Fruit fly (Drosophila melanogaster) whole organism, adult: ENCODE measurements around the gene CG42395.

Experiments
- CG11617 ChIP-seq: fragments of 200-800 bp; sonication (Bioruptor generic); optimal IDR thresholded peaks from 2 replicates; lab custom pipeline; 2017; ENCODE audit warnings: mild to moderate bottlenecking, missing biosample characterization, missing genetic modification reagents, missing genetic modification characterization
- CG14711 ChIP-seq: fragments of 200-800 bp; sonication (Bioruptor generic); optimal IDR thresholded peaks from 2 replicates; lab custom pipeline; 2018; ENCODE audit warnings: missing biosample characterization, mild to moderate bottlenecking, missing genetic modification characterization, moderate library complexity
- CG33017 ChIP-seq: fragments of 200-800 bp; sonication (Bioruptor generic); optimal IDR thresholded peaks from 2 replicates; lab custom pipeline; 2018; ENCODE audit warnings: missing biosample characterization, mild to moderate bottlenecking, missing genetic modification characterization, moderate library complexity
- CG7045 ChIP-seq: fragments of 200-800 bp; sonication (Bioruptor generic); optimal IDR thresholded peaks from 2 replicates; lab custom pipeline; 2017; ENCODE audit warnings: missing biosample characterization, mild to moderate bottlenecking, missing genetic modification characterization
- CG7101 ChIP-seq: fragments of 200-800 bp; sonication (Bioruptor generic); optimal IDR thresholded peaks from 2 replicates; lab custom pipeline; 2018; ENCODE audit warnings: missing biosample characterization, mild to moderate bottlenecking, missing genetic modification characterization, moderate library complexity
- Hr96 ChIP-seq: fragments of 200-800 bp; sonication (Bioruptor generic); optimal IDR thresholded peaks from 2 replicates; lab custom pipeline; 2016; ENCODE audit warnings: missing biosample characterization, missing genetic modification characterization
- Mnt ChIP-seq: fragments of 200-800 bp; sonication (Bioruptor generic); optimal IDR thresholded peaks from 2 replicates; lab custom pipeline; 2016; ENCODE audit warnings: missing biosample characterization, mild to moderate bottlenecking, missing genetic modification characterization
- cnc ChIP-seq, 2 experiments: fragments of >200 bp; optimal IDR thresholded peaks; 2 replicates each; lab custom pipeline; 2017
- kay ChIP-seq: fragments of 200-800 bp; sonication (Bioruptor generic); peaks from one replicate; lab custom pipeline; 2016; ENCODE audit warnings: missing biosample characterization, missing genetic modification characterization, borderline replicate concordance
- pad ChIP-seq: fragments of 200-800 bp; sonication (Bioruptor generic); optimal IDR thresholded peaks from 3 replicates; lab custom pipeline; 2017; ENCODE audit warnings: missing biosample characterization, missing genetic modification characterization, mild to moderate bottlenecking, moderate library complexity, missing genetic modification reagents
- tj ChIP-seq: fragments of 200-800 bp; sonication (Bioruptor generic); optimal IDR thresholded peaks from 3 replicates; lab custom pipeline; 2017; ENCODE audit warnings: missing biosample characterization, mild to moderate bottlenecking, missing genetic modification characterization, moderate library complexity
- toe ChIP-seq: fragments of 200-800 bp; sonication (Bioruptor generic); optimal IDR thresholded peaks from 2 replicates; lab custom pipeline; 2016; ENCODE audit warnings: missing biosample characterization, missing genetic modification characterization

- no peak for TF ChIP-seq toe (GFP tag; lab: Kevin White, UChicago)
- no peak for TF ChIP-seq Mnt
- TF ChIP-seq tj = peak; percentile 53
- TF ChIP-seq CG7101 (tag; lab: Kevin White, UChicago) = no peak
- no peak for TF ChIP-seq CG33017
- no peak for TF ChIP-seq CG14711 (tag; lab: Kevin White, UChicago)
- no peak for TF ChIP-seq CG7045 (GFP tag; lab: Kevin White, UChicago)
- no peak for TF ChIP-seq cnc (optimal IDR thresholded peaks at IDR 0.05; lab: Kevin White, UChicago)
- TF ChIP-seq pad (GFP tag; lab: Kevin White, UChicago) = no peak
- no peak for TF ChIP-seq kay (GFP tag; lab: Kevin White, UChicago)
- TF ChIP-seq Hr96 = no peak
- no peak for TF ChIP-seq CG11617 (GFP tag; lab: Kevin White, UChicago)
These were observed 24.9 kb downstream of the CG42395 start for dm6 chrX:9551179-9551578.
